Fruit fly (Drosophila melanogaster) whole organism, adult: Measurements from ENCODE around the gene Muc91C.

ENCODE experiments used
- CG33017 ChIP-seq: fragments of 200-800 bp; sonication (Bioruptor generic); optimal IDR thresholded peaks from 2 replicates; lab custom pipeline; 2018; ENCODE audit warnings: missing biosample characterization, mild to moderate bottlenecking, missing genetic modification characterization, moderate library complexity
- ovo ChIP-seq: fragments of 200-800 bp; sonication (Bioruptor generic); optimal IDR thresholded peaks from 2 replicates; lab custom pipeline; 2016; ENCODE audit warnings: missing biosample characterization, missing genetic modification characterization

DNA sequence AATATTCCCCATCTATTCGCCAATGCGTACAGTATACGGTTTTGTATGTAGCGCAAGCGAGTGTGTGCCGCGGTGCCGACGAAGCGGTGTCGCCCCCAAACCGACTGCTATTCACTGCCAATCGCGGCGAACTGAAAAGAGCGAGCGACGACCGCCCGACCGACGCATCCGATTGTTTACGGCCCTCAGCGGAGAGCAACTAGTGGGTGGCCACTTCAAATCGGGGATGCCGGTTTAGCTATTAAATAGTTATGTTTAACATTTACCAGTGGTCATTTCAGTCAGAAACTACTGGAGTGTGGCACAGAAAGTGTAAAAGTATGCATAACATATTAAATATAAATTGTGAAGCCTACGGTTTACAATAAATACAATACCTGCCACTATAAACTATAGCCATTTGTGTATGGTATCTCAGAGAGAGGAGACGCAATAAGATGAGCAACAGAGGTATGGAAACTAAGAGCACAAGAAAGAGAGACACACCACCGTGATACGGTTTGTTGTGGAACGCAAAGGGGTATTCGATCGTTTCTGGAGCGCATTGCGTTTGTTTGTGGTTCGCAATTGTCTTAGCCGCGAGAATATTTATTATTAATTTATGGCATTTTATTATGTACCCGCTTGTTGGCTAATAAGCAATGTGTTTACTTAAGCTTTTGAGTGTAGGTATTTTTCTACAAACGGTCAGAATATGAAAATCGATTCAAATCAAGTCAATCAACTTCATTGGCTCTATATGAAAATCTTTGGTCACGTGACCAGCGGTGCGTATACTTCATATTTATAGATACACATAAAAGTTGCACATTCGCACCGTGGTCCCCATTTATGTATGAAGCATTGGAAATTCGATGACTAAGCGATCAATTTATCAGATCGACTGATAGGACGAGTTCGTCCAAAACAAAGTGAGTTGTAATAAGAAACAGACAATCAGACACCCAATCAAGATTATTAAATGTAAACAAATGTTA, 47.7 kb upstream of the Muc91C start:
- TF ChIP-seq CG33017 (tag; lab: Kevin White, UChicago) (peak; percentile 32), ovo (GFP tag; lab: Kevin White, UChicago) (no peak)
